Fruit fly (Drosophila melanogaster) whole organism, embryonic: ENCODE results near the gene Glys.
A peak's percentile ranks its signal among the peaks of the same experiment; 100 is the strongest.

ENCODE experiments used
- Asciz ChIP-seq: fragments of 200-800 bp; sonication (Bioruptor generic); optimal IDR thresholded peaks from 2 replicates; lab custom pipeline; 2017; ENCODE audit warnings: missing biosample characterization, mild to moderate bottlenecking, missing genetic modification characterization, missing genetic modification reagents
- Blimp-1 ChIP-seq: fragments of 200-800 bp; sonication (Bioruptor generic); optimal IDR thresholded peaks from 3 replicates; lab custom pipeline; 2018; ENCODE audit warnings: missing biosample characterization, missing genetic modification characterization, mild to moderate bottlenecking, moderate library complexity, missing genetic modification reagents
- CG10543 ChIP-seq: fragments of 200-800 bp; sonication (Bioruptor generic); optimal IDR thresholded peaks from 3 replicates; lab custom pipeline; 2017; ENCODE audit warnings: missing biosample characterization, mild to moderate bottlenecking, missing genetic modification characterization, moderate library complexity
- CG11085 ChIP-seq: fragments of 200-800 bp; sonication (Bioruptor generic); IDR thresholded peaks from 2 replicates; pipeline ENCODE4 v1.3.6; 2022; ENCODE audit warnings: missing biosample characterization, missing genetic modification characterization
- CG11247 ChIP-seq: fragments of 200-800 bp; sonication (Bioruptor generic); IDR thresholded peaks from 2 replicates; pipeline ENCODE4 v1.3.6; 2022; ENCODE audit warnings: missing biosample characterization, missing genetic modification characterization
- CG11456 ChIP-seq: fragments of 200-800 bp; sonication (Bioruptor generic); IDR thresholded peaks from 3 replicates; pipeline ENCODE4 v1.3.6; 2022; ENCODE audit warnings: missing biosample characterization, missing genetic modification characterization
- CG12659 ChIP-seq: fragments of 200-800 bp; sonication (Bioruptor generic); optimal IDR thresholded peaks from 3 replicates; lab custom pipeline; 2017; ENCODE audit warnings: mild to moderate bottlenecking, missing biosample characterization, missing genetic modification reagents, missing genetic modification characterization
- CG13296 ChIP-seq: fragments of 200-800 bp; sonication (Bioruptor generic); optimal IDR thresholded peaks from 3 replicates; lab custom pipeline; 2018; ENCODE audit warnings: missing biosample characterization, mild to moderate bottlenecking, missing genetic modification characterization
- CG15269 ChIP-seq: fragments of 200-800 bp; sonication (Bioruptor generic); optimal IDR thresholded peaks from 2 replicates; lab custom pipeline; 2018; ENCODE audit warnings: missing biosample characterization, mild to moderate bottlenecking, missing genetic modification characterization, moderate library complexity
- CG17359 ChIP-seq: fragments of 200-800 bp; sonication (Bioruptor generic); optimal IDR thresholded peaks from 3 replicates; lab custom pipeline; 2018; ENCODE audit warnings: missing biosample characterization, mild to moderate bottlenecking, missing genetic modification characterization, moderate library complexity
- CG18599 ChIP-seq: fragments of 200-800 bp; sonication (Bioruptor generic); optimal IDR thresholded peaks from 3 replicates; lab custom pipeline; 2017; ENCODE audit warnings: missing biosample characterization, missing genetic modification characterization, mild to moderate bottlenecking, moderate library complexity, missing genetic modification reagents
- CG18764 ChIP-seq: fragments of 200-800 bp; sonication (Bioruptor generic); optimal IDR thresholded peaks from 3 replicates; lab custom pipeline; 2016; ENCODE audit warnings: missing biosample characterization, missing genetic modification characterization
- CG2875 ChIP-seq: fragments of 200-800 bp; sonication (Bioruptor generic); optimal IDR thresholded peaks from 2 replicates; lab custom pipeline; 2017; ENCODE audit warnings: missing biosample characterization, mild to moderate bottlenecking, missing genetic modification characterization, missing genetic modification reagents
- CG31224 ChIP-seq: fragments of 200-800 bp; sonication (Bioruptor generic); IDR thresholded peaks from 2 replicates; pipeline ENCODE4 v1.3.6; 2022; ENCODE audit warnings: missing biosample characterization, missing genetic modification characterization
- CG6175 ChIP-seq: fragments of 200-800 bp; sonication (Bioruptor generic); IDR thresholded peaks from 3 replicates; pipeline ENCODE4 v1.3.6; 2022; ENCODE audit warnings: missing biosample characterization, missing genetic modification characterization
- CG6689 ChIP-seq: fragments of 200-800 bp; sonication (Bioruptor generic); IDR thresholded peaks from 2 replicates; pipeline ENCODE4 v1.3.6; 2022; ENCODE audit warnings: missing biosample characterization, missing genetic modification characterization
- CG8388 ChIP-seq: fragments of 200-800 bp; sonication (Bioruptor generic); optimal IDR thresholded peaks from 2 replicates; lab custom pipeline; 2019; ENCODE audit warnings: missing biosample characterization, mild to moderate bottlenecking, missing genetic modification characterization, moderate library complexity
- D19A ChIP-seq: fragments of 200-800 bp; optimal IDR thresholded peaks from 3 replicates; lab custom pipeline; 2019; ENCODE audit warnings: missing biosample characterization, mild to moderate bottlenecking, missing genetic modification characterization, moderate library complexity
- Doc2 ChIP-seq: fragments of 200-800 bp; sonication (Bioruptor generic); IDR thresholded peaks from 2 replicates; pipeline ENCODE4 v1.3.6; 2022; ENCODE audit warnings: missing biosample characterization, missing genetic modification characterization
- Fer1 ChIP-seq: fragments of 200-800 bp; sonication (Bioruptor generic); optimal IDR thresholded peaks from 2 replicates; lab custom pipeline; 2017; ENCODE audit warnings: missing biosample characterization, mild to moderate bottlenecking, missing genetic modification characterization
- Hr51 ChIP-seq, 2 experiments: fragments of 200-800 bp; sonication (Bioruptor generic); optimal IDR thresholded peaks; 2 replicates in 1 of 2; 3 replicates in 1 of 2; lab custom pipeline; 2016 to 2018; ENCODE audit warnings: missing biosample characterization in 2 of 2, missing genetic modification characterization in 2 of 2, mild to moderate bottlenecking in 1 of 2, moderate library complexity in 1 of 2
- Meics ChIP-seq: fragments of 200-800 bp; sonication (Bioruptor generic); optimal IDR thresholded peaks from 2 replicates; lab custom pipeline; 2017; ENCODE audit warnings: missing biosample characterization, mild to moderate bottlenecking, missing genetic modification characterization
- Rfx ChIP-seq: fragments of 200-800 bp; sonication (Bioruptor generic); IDR thresholded peaks from 2 replicates; pipeline ENCODE4 v1.3.6; 2022; ENCODE audit warnings: missing biosample characterization, missing genetic modification characterization
- Sox102F ChIP-seq: fragments of 200-800 bp; sonication (Bioruptor generic); optimal IDR thresholded peaks from 2 replicates; lab custom pipeline; 2018; ENCODE audit warnings: missing biosample characterization, mild to moderate bottlenecking, missing genetic modification characterization, moderate library complexity
- Ssrp ChIP-seq: fragments of 200-800 bp; sonication (Bioruptor generic); optimal IDR thresholded peaks from 2 replicates; lab custom pipeline; 2018; ENCODE audit warnings: missing biosample characterization, mild to moderate bottlenecking, missing genetic modification characterization, moderate library complexity
- Xbp1 ChIP-seq: fragments of 200-800 bp; sonication (Bioruptor generic); optimal IDR thresholded peaks from 3 replicates; lab custom pipeline; 2016; ENCODE audit warnings: missing biosample characterization, mild to moderate bottlenecking, missing genetic modification characterization
- Xrp1 ChIP-seq: fragments of 200-800 bp; sonication (Bioruptor generic); IDR thresholded peaks from 2 replicates; pipeline ENCODE4 v1.3.6; 2022; ENCODE audit warnings: missing biosample characterization, missing genetic modification characterization
- ap ChIP-seq: fragments of 200-800 bp; sonication (Bioruptor generic); IDR thresholded peaks from 2 replicates; pipeline ENCODE4 v1.3.6; 2022; ENCODE audit warnings: missing biosample characterization, missing genetic modification characterization
- chinmo ChIP-seq: fragments of 200-800 bp; sonication (Bioruptor generic); IDR thresholded peaks from 4 replicates; pipeline ENCODE4 v1.3.6; 2022; ENCODE audit warnings: missing biosample characterization, missing genetic modification characterization; ENCODE audit not compliant: partially characterized antibody
- crol ChIP-seq: fragments of 200-800 bp; sonication (Bioruptor generic); IDR thresholded peaks from 2 replicates; pipeline ENCODE4 v1.3.6; 2022; ENCODE audit warnings: missing biosample characterization, missing genetic modification characterization
- cwo ChIP-seq: fragments of 200-800 bp; sonication (Bioruptor generic); optimal IDR thresholded peaks from 3 replicates; lab custom pipeline; 2017; ENCODE audit warnings: missing biosample characterization, missing genetic modification characterization, mild to moderate bottlenecking, moderate library complexity, missing genetic modification reagents
- dmrt99B ChIP-seq: fragments of 200-800 bp; sonication (Bioruptor generic); optimal IDR thresholded peaks from 2 replicates; lab custom pipeline; 2018; ENCODE audit warnings: missing biosample characterization, mild to moderate bottlenecking, missing genetic modification characterization, moderate library complexity
- fru ChIP-seq: fragments of >200 bp; optimal IDR thresholded peaks from 2 replicates; lab custom pipeline; 2017
- hkb ChIP-seq, 2 experiments: fragments of 200-800 bp in 1 of 2; fragments of >200 bp in 1 of 2; sonication (Bioruptor generic) in 1 of 2; IDR thresholded peaks in 1 of 2; optimal IDR thresholded peaks in 1 of 2; 2 replicates each; pipeline versions ENCODE4 v1.3.6 to Lab custom; 2017 to 2022; ENCODE audit warnings: missing biosample characterization in 1 of 2, missing genetic modification characterization in 1 of 2
- lilli ChIP-seq: fragments of 200-800 bp; sonication (Bioruptor generic); optimal IDR thresholded peaks from 3 replicates; lab custom pipeline; 2016; ENCODE audit warnings: missing biosample characterization, missing genetic modification characterization
- lola ChIP-seq, 3 experiments: fragments of >200 bp in 2 of 3; fragments of 200-800 bp in 1 of 3; sonication (Bioruptor generic) in 1 of 3; optimal IDR thresholded peaks; 2 replicates each; lab custom pipeline; 2017 to 2019; ENCODE audit warnings: missing biosample characterization in 3 of 3, missing genetic modification characterization in 3 of 3, mild to moderate bottlenecking in 1 of 3, moderate library complexity in 1 of 3
- lov ChIP-seq, 2 experiments: fragments of 200-800 bp in 1 of 2; fragments of >200 bp in 1 of 2; sonication (Bioruptor generic) in 1 of 2; IDR thresholded peaks in 1 of 2; optimal IDR thresholded peaks in 1 of 2; 2 replicates in 1 of 2; 3 replicates in 1 of 2; pipeline versions ENCODE4 v1.3.6 to Lab custom; 2017 to 2022; ENCODE audit warnings: missing biosample characterization in 1 of 2, missing genetic modification characterization in 1 of 2
- row ChIP-seq: fragments of 200-800 bp; sonication (Bioruptor generic); IDR thresholded peaks from 3 replicates; pipeline ENCODE4 v1.3.6; 2022; ENCODE audit warnings: missing biosample characterization, missing genetic modification characterization
- sc ChIP-seq, 3 experiments: fragments of >200 bp in 2 of 3; fragments of 200-800 bp in 1 of 3; sonication (Bioruptor generic) in 1 of 3; optimal IDR thresholded peaks; 2 replicates in 2 of 3; 3 replicates in 1 of 3; lab custom pipeline; 2017; ENCODE audit warnings: mild to moderate bottlenecking in 1 of 3, missing biosample characterization in 1 of 3, missing genetic modification characterization in 1 of 3, missing genetic modification reagents in 1 of 3
- sd ChIP-seq: fragments of 200-800 bp; sonication (Bioruptor generic); optimal IDR thresholded peaks from 3 replicates; lab custom pipeline; 2018; ENCODE audit warnings: missing biosample characterization, mild to moderate bottlenecking, missing genetic modification characterization, moderate library complexity
- slbo ChIP-seq: fragments of 200-800 bp; sonication (Bioruptor generic); IDR thresholded peaks from 2 replicates; pipeline ENCODE4 v1.3.6; 2022; ENCODE audit warnings: missing biosample characterization, missing genetic modification characterization
- unpg ChIP-seq: fragments of 200-800 bp; sonication (Bioruptor generic); optimal IDR thresholded peaks from 3 replicates; lab custom pipeline; 2018; ENCODE audit warnings: missing biosample characterization, mild to moderate bottlenecking, missing genetic modification characterization, moderate library complexity
- zen ChIP-seq: fragments of 200-800 bp; sonication (Bioruptor generic); optimal IDR thresholded peaks from 3 replicates; lab custom pipeline; 2018; ENCODE audit warnings: missing biosample characterization, mild to moderate bottlenecking, missing genetic modification characterization, moderate library complexity

The Glys gene

DNA sequence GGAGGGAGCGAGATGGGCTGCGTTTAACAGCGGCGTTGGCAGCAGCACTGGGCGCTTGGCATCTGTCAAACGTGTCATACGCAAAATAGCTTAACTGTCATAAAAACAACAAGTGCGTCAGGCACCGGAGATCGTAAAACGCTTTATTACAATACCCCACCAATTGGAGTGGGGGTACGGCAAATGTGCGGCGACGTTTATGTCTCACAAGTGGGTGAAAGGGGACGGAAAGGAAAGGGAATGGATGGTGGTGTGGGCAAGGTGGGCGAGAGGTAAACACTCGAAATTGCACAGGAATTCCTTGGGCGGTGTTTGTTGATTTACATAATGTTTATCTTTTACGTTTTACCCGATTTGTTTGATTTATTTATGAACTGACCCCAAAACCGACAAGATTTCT lies 17.3 kb downstream of the Glys start (continued):
- TF ChIP-seq Asciz (GFP tag; lab: Kevin White, UChicago): no peak
- 0 out of 4 replicates have a peak, but pooled peaks have one; percentile 56 for TF ChIP-seq chinmo (GFP tag; lab: Robert Waterston, UW)
- TF ChIP-seq CG18764 (GFP tag; lab: Kevin White, UChicago): no peak
- no peak for TF ChIP-seq hkb (optimal IDR thresholded peaks at IDR 0.05; lab: Kevin White, UChicago)
- TF ChIP-seq hkb (GFP tag; IDR thresholded peaks at IDR 0.05; lab: Robert Waterston, UW): no peak
- TF ChIP-seq Doc2 (GFP tag; lab: Robert Waterston, UW): no peak
- TF ChIP-seq sd (tag; lab: Kevin White, UChicago): peak; percentile 67
- no peak for TF ChIP-seq lov (optimal IDR thresholded peaks at IDR 0.05; lab: Kevin White, UChicago)
- 0 out of 3 replicates have a peak, but pooled peaks have one; percentile 41 for TF ChIP-seq lov (GFP tag; IDR thresholded peaks at IDR 0.05; lab: Robert Waterston, UW)
- TF ChIP-seq Sox102F: no peak
- peak; percentile 48 for TF ChIP-seq crol (GFP tag; lab: Robert Waterston, UW)
- TF ChIP-seq cwo (GFP tag; lab: Kevin White, UChicago): peak; percentile 12

- TF ChIP-seq CG31224 (0 out of 2 replicates have a peak, but pooled peaks have one; percentile 5), crol (GFP tag; lab: Robert Waterston, UW) (peak; percentile 91), D19A (tag; lab: Kevin White, UChicago) (peak; percentile 39), unpg (peak; percentile 24), CG11456 (GFP tag; lab: Robert Waterston, UW) (0 out of 3 replicates have a peak, but pooled peaks have one; percentile 16), CG17359 (peak; percentile 15), Fer1 (GFP tag; lab: Kevin White, UChicago) (peak; percentile 32), row (peak; percentile 51; the same call in 2 of the 3 replicates), fru (no peak), Xrp1 (GFP tag; lab: Robert Waterston, UW) (peak; percentile 22; the same call in 1 of the 2 replicates), CG6689 (peak; percentile 39; the same call in 1 of the 2 replicates), CG10543 (GFP tag; lab: Kevin White, UChicago) (peak; percentile 33), Sox102F (peak; percentile 58), Rfx (GFP tag; lab: Robert Waterston, UW) (peak; percentile 21; the same call in 1 of the 2 replicates), CG15269 (peak; percentile 56), sc (optimal IDR thresholded peaks at IDR 0.05; lab: Kevin White, UChicago) (no peak), sc (GFP tag; optimal IDR thresholded peaks at IDR 0.05; lab: Kevin White, UChicago) (no peak), CG8388 (GFP tag; lab: Kevin White, UChicago) (peak; percentile 36), CG18599 (GFP tag; lab: Kevin White, UChicago) (peak; percentile 34), ap (GFP tag; lab: Robert Waterston, UW) (no peak), CG12659 (GFP tag; lab: Kevin White, UChicago) (peak; percentile 40), lilli (GFP tag; lab: Kevin White, UChicago) (no peak), Xbp1 (GFP tag; lab: Kevin White, UChicago) (peak; percentile 35), CG11247 (GFP tag; lab: Robert Waterston, UW) (no peak; the same call in 1 of the 2 replicates), CG13296 (GFP tag; lab: Kevin White, UChicago) (peak; percentile 26), lola (GFP tag; optimal IDR thresholded peaks at IDR 0.05; lab: Kevin White, UChicago) (no peak), CG6175 (GFP tag; lab: Robert Waterston, UW) (peak; percentile 70), zen (tag; lab: Kevin White, UChicago) (no peak), Asciz (GFP tag; lab: Kevin White, UChicago) (peak; percentile 52), Blimp-1 (GFP tag; lab: Kevin White, UChicago) (peak; percentile 16), CG2875 (GFP tag; lab: Kevin White, UChicago) (peak; percentile 6), dmrt99B (peak; percentile 61), slbo (0 out of 2 replicates have a peak, but pooled peaks have one; percentile 6), Meics (GFP tag; lab: Kevin White, UChicago) (peak; percentile 69), Ssrp (tag; lab: Kevin White, UChicago) (peak; percentile 18), Hr51 (GFP tag; optimal IDR thresholded peaks at IDR 0.05; lab: Kevin White, UChicago) (peak in 1 of 2 experiments; percentile 69), CG11085 (GFP tag; lab: Robert Waterston, UW) (no peak)
Observed at dm6 chr3R:15128646-15129429, 18.5 kb downstream of the Glys start.
